ENCODE assay signal across 5 worm cellular contexts in the genomic region with DNA sequence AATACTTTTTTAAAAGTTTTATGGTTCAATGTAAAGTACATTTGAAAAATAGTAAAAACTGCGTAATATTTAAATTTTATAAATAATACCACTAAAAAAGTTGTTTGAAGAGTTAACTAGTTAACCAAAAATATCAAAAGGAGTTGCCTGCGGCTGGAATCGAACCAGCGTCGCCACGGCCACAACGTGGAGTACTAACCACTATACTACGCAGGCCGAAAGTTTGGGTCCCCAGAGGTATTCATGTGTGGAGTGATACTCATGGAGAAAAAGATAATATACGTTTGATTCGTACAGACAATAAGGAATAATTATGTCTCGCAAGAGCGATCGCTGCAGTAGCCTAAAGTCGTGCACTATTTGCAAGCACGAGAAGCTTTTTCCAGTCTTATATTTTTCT.
TF ChIP-seq lines count a peak whose summit lies in the region.
"Not testable (repeated sequence)": the region's sequence is repeated elsewhere in the genome, so short reads cannot be mapped to it uniquely, and the experiment has no call there.

No protein-coding gene starts in this region.

TF ChIP-seq in whole organism, L1 larva, 84 proteins besides CTCF, POLR2A, EP300 and RAD21:
- TF ChIP-seq nhr-20 (tag; optimal IDR thresholded peaks at IDR 0.05; lab: Kevin White, UChicago), result peak; percentile 15
- TF ChIP-seq rnt-1 (tag; optimal IDR thresholded peaks at IDR 0.05; lab: Kevin White, UChicago), result peak; percentile 16
- not testable (repeated sequence) for TF ChIP-seq efl-1 (optimal IDR thresholded peaks at IDR 0.05; lab: Kevin White, UChicago)
- TF ChIP-seq efl-1 (GFP tag; optimal IDR thresholded peaks at IDR 0.05 in 1 of 2; lab: Kevin White, UChicago), result peak in 1 of 2 experiments; percentile 56
- peak; percentile 45 for TF ChIP-seq snu-23 (GFP tag; optimal IDR thresholded peaks at IDR 0.05; lab: Kevin White, UChicago)
- TF ChIP-seq nhr-90 (tag; optimal IDR thresholded peaks at IDR 0.05; lab: Kevin White, UChicago; ENCODE audit: poor library complexity), result peak; percentile 49
- TF ChIP-seq nhr-71 (tag; optimal IDR thresholded peaks at IDR 0.05; lab: Kevin White, UChicago), result peak; percentile 23
- TF ChIP-seq nhr-19 (GFP tag; conservative IDR thresholded peaks at IDR 0.05; lab: Robert Waterston, UW), result 0 out of 2 replicates have a peak, but pooled peaks have one; percentile 20

TF ChIP-seq in whole organism, L2 larva, 48 proteins besides CTCF, POLR2A, EP300 and RAD21:
- peak; percentile 5 for TF ChIP-seq crh-2 (tag; optimal IDR thresholded peaks at IDR 0.05; lab: Kevin White, UChicago)
- peak; percentile 20 for TF ChIP-seq sma-3 (GFP tag; optimal IDR thresholded peaks at IDR 0.05; lab: Kevin White, UChicago)
TF ChIP-seq in whole organism, L2 larva: peak in this region for 2; not testable (repeated sequence) for 46.

TF ChIP-seq in whole organism, L4 larva, 104 proteins besides CTCF, POLR2A, EP300 and RAD21:
- peak; percentile 78; the same call in 1 of the 2 replicates for TF ChIP-seq egl-43 (GFP tag; IDR thresholded peaks at IDR 0.05; lab: Robert Waterston, UW)
- 0 out of 2 replicates have a peak, but pooled peaks have one; percentile 45 for TF ChIP-seq vab-7 (GFP tag; IDR thresholded peaks at IDR 0.05; lab: Robert Waterston, UW)
- TF ChIP-seq Y105C5A.15 (GFP tag; IDR thresholded peaks at IDR 0.05; lab: Robert Waterston, UW), result 0 out of 2 replicates have a peak, but pooled peaks have one; percentile 44
- 0 out of 2 replicates have a peak, but pooled peaks have one; percentile 13 for TF ChIP-seq lin-29 (GFP tag; IDR thresholded peaks at IDR 0.05; lab: Robert Waterston, UW)
- TF ChIP-seq T26A8.4 (GFP tag; IDR thresholded peaks at IDR 0.05; lab: Robert Waterston, UW), result peak; percentile 54; the same call in 1 of the 2 replicates
- TF ChIP-seq duxl-1 (tag; optimal IDR thresholded peaks at IDR 0.05; lab: Kevin White, UChicago; ENCODE audit: poor library complexity), result peak; percentile 43
- TF ChIP-seq daf-19 (GFP tag; conservative IDR thresholded peaks at IDR 0.05; lab: Robert Waterston, UW), result peak; percentile 68; the same call in 1 of the 2 replicates
- peak; percentile 62 for TF ChIP-seq lin-38 (GFP tag; IDR thresholded peaks at IDR 0.05; lab: Robert Waterston, UW)
- not testable (repeated sequence) for TF ChIP-seq daf-16 (GFP tag; optimal IDR thresholded peaks at IDR 0.05; lab: Kevin White, UChicago)
- TF ChIP-seq daf-16 (tag; optimal IDR thresholded peaks at IDR 0.05; lab: Kevin White, UChicago), result peak; percentile 10
- 0 out of 2 replicates have a peak, but pooled peaks have one; percentile 42 for TF ChIP-seq F44E2.7 (GFP tag; IDR thresholded peaks at IDR 0.05; lab: Robert Waterston, UW)
- TF ChIP-seq dmd-6 (GFP tag; IDR thresholded peaks at IDR 0.05; lab: Robert Waterston, UW), result peak; percentile 34; the same call in 1 of the 2 replicates
- peak; percentile 25 for TF ChIP-seq mes-2 (tag; optimal IDR thresholded peaks at IDR 0.05; lab: Kevin White, UChicago; ENCODE audit: poor library complexity, severe bottlenecking)
- peak; percentile 58; the same call in 1 of the 2 replicates for TF ChIP-seq lim-7 (GFP tag; IDR thresholded peaks at IDR 0.05; lab: Robert Waterston, UW)
- 0 out of 4 replicates have a peak, but pooled peaks of 1 of the 2 experiments have one; percentile 11 for TF ChIP-seq madf-5 (GFP tag; IDR thresholded peaks at IDR 0.05; lab: Robert Waterston, UW)

TF ChIP-seq in whole organism, early embryonic, 17 proteins besides CTCF, POLR2A, EP300 and RAD21:
- peak; percentile 67 for TF ChIP-seq pes-1 (GFP tag; IDR thresholded peaks at IDR 0.05; lab: Robert Waterston, UW)
- 0 out of 2 replicates have a peak, but pooled peaks have one; percentile 15 for TF ChIP-seq flt-1 (GFP tag; IDR thresholded peaks at IDR 0.05; lab: Robert Waterston, UW)
- TF ChIP-seq scrt-1 (GFP tag; IDR thresholded peaks at IDR 0.05; lab: Robert Waterston, UW), result 0 out of 2 replicates have a peak, but pooled peaks have one; percentile 38

TF ChIP-seq in whole organism, young adult, 124 proteins besides CTCF, POLR2A, EP300 and RAD21:
- TF ChIP-seq mcd-1 (GFP tag; IDR thresholded peaks at IDR 0.05; lab: Robert Waterston, UW) (0 out of 2 replicates have a peak, but pooled peaks have one; percentile 16), D2030.7 (GFP tag; IDR thresholded peaks at IDR 0.05; lab: Robert Waterston, UW) (peak; percentile 88), tbp1 (GFP tag; optimal IDR thresholded peaks at IDR 0.05; lab: Kevin White, UChicago) (peak; percentile 90), egrh-3 (GFP tag; IDR thresholded peaks at IDR 0.05; lab: Robert Waterston, UW) (0 out of 2 replicates have a peak, but pooled peaks have one; percentile 12), dox-1 (GFP tag; IDR thresholded peaks at IDR 0.05; lab: Robert Waterston, UW) (peak; percentile 58), ekl-4 (GFP tag; IDR thresholded peaks at IDR 0.05; lab: Robert Waterston, UW) (0 out of 2 replicates have a peak, but pooled peaks have one; percentile 40), nfyb-1 (GFP tag; IDR thresholded peaks at IDR 0.05; lab: Robert Waterston, UW) (peak; percentile 52; the same call in 1 of the 2 replicates), B0261.1 (tag; optimal IDR thresholded peaks at IDR 0.05; lab: Kevin White, UChicago) (peak; percentile 70), attf-6 (GFP tag; IDR thresholded peaks at IDR 0.05; lab: Robert Waterston, UW) (0 out of 2 replicates have a peak, but pooled peaks have one; percentile 34), snpc-4 (GFP tag; optimal IDR thresholded peaks at IDR 0.05; lab: Kevin White, UChicago) (peak; percentile 1), snpc-4 (tag; optimal IDR thresholded peaks at IDR 0.05; lab: Kevin White, UChicago) (peak in 1 of 4 experiments; percentile 49), hmg-1.2 (GFP tag; IDR thresholded peaks at IDR 0.05; lab: Robert Waterston, UW) (peak; percentile 59), rpc-1 (optimal IDR thresholded peaks at IDR 0.05; lab: Kevin White, UChicago) (peak; percentile 47), rpc-1 (tag; optimal IDR thresholded peaks at IDR 0.05; lab: Kevin White, UChicago) (peak; percentile 67), pbrm-1 (GFP tag; IDR thresholded peaks at IDR 0.05; lab: Robert Waterston, UW) (peak; percentile 90), lin-26 (GFP tag; IDR thresholded peaks at IDR 0.05; lab: Robert Waterston, UW) (peak; percentile 77), madf-6 (GFP tag; IDR thresholded peaks at IDR 0.05; lab: Robert Waterston, UW) (0 out of 2 replicates have a peak, but pooled peaks have one; percentile 29)
